Fruit fly (Drosophila melanogaster) whole organism, embryonic: ENCODE measurements around the gene CG13239.
A peak's percentile ranks its signal among the peaks of the same experiment; 100 is the strongest.

Experiments
- Abd-B ChIP-seq: fragments of 200-800 bp; sonication (Bioruptor generic); optimal IDR thresholded peaks from 2 replicates; lab custom pipeline; 2018; ENCODE audit warnings: missing biosample characterization, mild to moderate bottlenecking, missing genetic modification characterization, moderate library complexity
- Antp ChIP-seq: fragments of 200-800 bp; sonication (Bioruptor generic); optimal IDR thresholded peaks from 3 replicates; lab custom pipeline; 2016; ENCODE audit warnings: missing biosample characterization, missing genetic modification characterization
- Bdp1 ChIP-seq: fragments of 200-800 bp; sonication (Bioruptor generic); optimal IDR thresholded peaks from 3 replicates; lab custom pipeline; 2016; ENCODE audit warnings: missing biosample characterization, missing genetic modification characterization
- CG10565 ChIP-seq: fragments of 200-800 bp; sonication (Bioruptor generic); optimal IDR thresholded peaks from 3 replicates; lab custom pipeline; 2016; ENCODE audit warnings: missing biosample characterization, mild to moderate bottlenecking, missing genetic modification characterization
- CG11085 ChIP-seq: fragments of 200-800 bp; sonication (Bioruptor generic); IDR thresholded peaks from 2 replicates; pipeline ENCODE4 v1.3.6; 2022; ENCODE audit warnings: missing biosample characterization, missing genetic modification characterization
- CG11560 ChIP-seq: fragments of 200-800 bp; sonication (Bioruptor generic); IDR thresholded peaks from 3 replicates; pipeline ENCODE4 v1.3.6; 2022; ENCODE audit warnings: missing biosample characterization, missing genetic modification characterization
- CG12299 ChIP-seq: fragments of 200-800 bp; sonication (Bioruptor generic); optimal IDR thresholded peaks from 2 replicates; lab custom pipeline; 2018; ENCODE audit warnings: missing biosample characterization, mild to moderate bottlenecking, missing genetic modification characterization
- CG12744 ChIP-seq: fragments of 200-800 bp; sonication (Bioruptor generic); optimal IDR thresholded peaks from 2 replicates; lab custom pipeline; 2016; ENCODE audit warnings: missing biosample characterization, missing genetic modification characterization
- CG15479 ChIP-seq: fragments of 200-800 bp; sonication (Bioruptor generic); optimal IDR thresholded peaks from 3 replicates; lab custom pipeline; 2019; ENCODE audit warnings: missing biosample characterization, mild to moderate bottlenecking, missing genetic modification characterization, moderate library complexity
- CG16863 ChIP-seq: fragments of 200-800 bp; sonication (Bioruptor generic); optimal IDR thresholded peaks from 3 replicates; lab custom pipeline; 2016; ENCODE audit warnings: missing biosample characterization, missing genetic modification characterization
- CG2889 ChIP-seq: fragments of 200-800 bp; sonication (Bioruptor generic); IDR thresholded peaks from 3 replicates; pipeline ENCODE4 v1.3.6; 2022; ENCODE audit warnings: missing biosample characterization, missing genetic modification characterization
- CG30020 ChIP-seq: fragments of 200-800 bp; optimal IDR thresholded peaks from 2 replicates; lab custom pipeline; 2019; ENCODE audit warnings: missing biosample characterization, mild to moderate bottlenecking, missing genetic modification characterization, moderate library complexity
- CG3407 ChIP-seq: fragments of 200-800 bp; sonication (Bioruptor generic); optimal IDR thresholded peaks from 2 replicates; lab custom pipeline; 2018; ENCODE audit warnings: missing biosample characterization, mild to moderate bottlenecking, missing genetic modification characterization
- CG4404 ChIP-seq: fragments of 200-800 bp; sonication (Bioruptor generic); IDR thresholded peaks from 2 replicates; pipeline ENCODE4 v1.3.6; 2022; ENCODE audit warnings: missing biosample characterization, missing genetic modification characterization
- CG4707 ChIP-seq: fragments of 200-800 bp; sonication (Bioruptor generic); optimal IDR thresholded peaks from 2 replicates; lab custom pipeline; 2018; ENCODE audit warnings: missing biosample characterization, mild to moderate bottlenecking, missing genetic modification characterization, moderate library complexity
- CG6654 ChIP-seq: fragments of 200-800 bp; sonication (Bioruptor generic); optimal IDR thresholded peaks from 2 replicates; lab custom pipeline; 2017; ENCODE audit warnings: missing biosample characterization, mild to moderate bottlenecking, missing genetic modification characterization
- CG6791 ChIP-seq: fragments of 200-800 bp; sonication (Bioruptor generic); IDR thresholded peaks from 3 replicates; pipeline ENCODE4 v1.3.6; 2022; ENCODE audit warnings: missing biosample characterization, missing genetic modification characterization; ENCODE audit not compliant: partially characterized antibody
- CG7786 ChIP-seq: fragments of 200-800 bp; sonication (Bioruptor generic); optimal IDR thresholded peaks from 2 replicates; lab custom pipeline; 2016; ENCODE audit warnings: missing biosample characterization, missing genetic modification characterization
- CG9215 ChIP-seq: fragments of 200-800 bp; sonication (Bioruptor generic); IDR thresholded peaks from 2 replicates; pipeline ENCODE4 v1.3.6; 2022; ENCODE audit warnings: missing biosample characterization, missing genetic modification characterization
- CG9609 ChIP-seq: fragments of 200-800 bp; sonication (Bioruptor generic); optimal IDR thresholded peaks from 3 replicates; lab custom pipeline; 2016; ENCODE audit warnings: missing biosample characterization, missing genetic modification characterization
- CG9932 ChIP-seq: fragments of 200-800 bp; sonication (Bioruptor generic); IDR thresholded peaks from 2 replicates; pipeline ENCODE4 v1.3.6; 2022; ENCODE audit warnings: missing biosample characterization, missing genetic modification characterization
- Camta ChIP-seq: fragments of 200-800 bp; sonication (Bioruptor generic); optimal IDR thresholded peaks from 2 replicates; lab custom pipeline; 2016; ENCODE audit warnings: missing biosample characterization, missing genetic modification characterization
- Dek ChIP-seq: fragments of 200-800 bp; sonication (Bioruptor generic); optimal IDR thresholded peaks from 3 replicates; lab custom pipeline; 2019; ENCODE audit warnings: missing biosample characterization, mild to moderate bottlenecking, missing genetic modification characterization, moderate library complexity
- Doc2 ChIP-seq: fragments of 200-800 bp; sonication (Bioruptor generic); IDR thresholded peaks from 2 replicates; pipeline ENCODE4 v1.3.6; 2022; ENCODE audit warnings: missing biosample characterization, missing genetic modification characterization
- ERR ChIP-seq: fragments of 200-800 bp; sonication (Bioruptor generic); optimal IDR thresholded peaks from 2 replicates; lab custom pipeline; 2016; ENCODE audit warnings: missing biosample characterization, missing genetic modification characterization
- H15 ChIP-seq: fragments of 200-800 bp; sonication (Bioruptor generic); IDR thresholded peaks from 3 replicates; pipeline ENCODE4 v1.3.6; 2022; ENCODE audit warnings: missing biosample characterization, missing genetic modification characterization
- Ptx1 ChIP-seq: fragments of 200-800 bp; sonication (Bioruptor generic); IDR thresholded peaks from 2 replicates; pipeline ENCODE4 v1.3.6; 2022; ENCODE audit warnings: missing biosample characterization, missing genetic modification characterization
- Ravus ChIP-seq: fragments of 200-800 bp; sonication (Bioruptor generic); IDR thresholded peaks from 2 replicates; pipeline ENCODE4 v1.3.6; 2022; ENCODE audit warnings: missing biosample characterization, missing genetic modification characterization
- Trl ChIP-seq, 3 experiments: fragments of >200 bp in 2 of 3; fragments of 200-800 bp in 1 of 3; sonication (Bioruptor generic) in 1 of 3; optimal IDR thresholded peaks; 2 replicates in 1 of 3; 3 replicates in 2 of 3; lab custom pipeline; 2016 to 2017; ENCODE audit warnings: missing biosample characterization in 1 of 3, missing genetic modification characterization in 1 of 3
- caup ChIP-seq: fragments of 200-800 bp; sonication (Bioruptor generic); optimal IDR thresholded peaks from 3 replicates; lab custom pipeline; 2017; ENCODE audit warnings: missing biosample characterization, mild to moderate bottlenecking, missing genetic modification characterization, moderate library complexity; ENCODE audit not compliant: severe bottlenecking
- cwo ChIP-seq: fragments of 200-800 bp; sonication (Bioruptor generic); optimal IDR thresholded peaks from 3 replicates; lab custom pipeline; 2017; ENCODE audit warnings: missing biosample characterization, missing genetic modification characterization, mild to moderate bottlenecking, moderate library complexity, missing genetic modification reagents
- dm ChIP-seq: fragments of 200-800 bp; sonication (Bioruptor generic); optimal IDR thresholded peaks from 3 replicates; lab custom pipeline; 2016; ENCODE audit warnings: missing biosample characterization, missing genetic modification characterization
- ewg ChIP-seq: fragments of 200-800 bp; sonication (Bioruptor generic); optimal IDR thresholded peaks from 3 replicates; lab custom pipeline; 2017; ENCODE audit warnings: mild to moderate bottlenecking, missing biosample characterization, missing genetic modification reagents, missing genetic modification characterization
- gro ChIP-seq: fragments of 200-800 bp; sonication (Bioruptor generic); optimal IDR thresholded peaks from 2 replicates; lab custom pipeline; 2016; ENCODE audit warnings: missing biosample characterization, missing genetic modification characterization
- jumu ChIP-seq: fragments of 200-800 bp; sonication (Bioruptor generic); optimal IDR thresholded peaks from 3 replicates; lab custom pipeline; 2016; ENCODE audit warnings: missing biosample characterization, missing genetic modification characterization
- lbe ChIP-seq: fragments of 200-800 bp; sonication (Bioruptor generic); optimal IDR thresholded peaks from 2 replicates; lab custom pipeline; 2016; ENCODE audit warnings: missing biosample characterization, mild to moderate bottlenecking, missing genetic modification characterization
- lov ChIP-seq, 2 experiments: fragments of 200-800 bp in 1 of 2; fragments of >200 bp in 1 of 2; sonication (Bioruptor generic) in 1 of 2; IDR thresholded peaks in 1 of 2; optimal IDR thresholded peaks in 1 of 2; 2 replicates in 1 of 2; 3 replicates in 1 of 2; pipeline versions ENCODE4 v1.3.6 to Lab custom; 2017 to 2022; ENCODE audit warnings: missing biosample characterization in 1 of 2, missing genetic modification characterization in 1 of 2
- onecut ChIP-seq: fragments of 200-800 bp; sonication (Bioruptor generic); IDR thresholded peaks from 2 replicates; pipeline ENCODE4 v1.3.6; 2022; ENCODE audit warnings: missing biosample characterization, missing genetic modification characterization
- otp ChIP-seq: fragments of 200-800 bp; sonication (Bioruptor generic); IDR thresholded peaks from 3 replicates; pipeline ENCODE4, ENCODE4 v1.3.6; 2022; ENCODE audit warnings: missing biosample characterization, missing genetic modification characterization
- pzg ChIP-seq: fragments of 200-800 bp; sonication (Bioruptor generic); optimal IDR thresholded peaks from 3 replicates; lab custom pipeline; 2018; ENCODE audit warnings: missing biosample characterization, mild to moderate bottlenecking, missing genetic modification characterization, moderate library complexity
- rib ChIP-seq: fragments of 200-800 bp; sonication (Bioruptor generic); IDR thresholded peaks from 2 replicates; pipeline ENCODE4 v1.3.6; 2022; ENCODE audit warnings: missing biosample characterization, missing genetic modification characterization
- sc ChIP-seq, 3 experiments: fragments of >200 bp in 2 of 3; fragments of 200-800 bp in 1 of 3; sonication (Bioruptor generic) in 1 of 3; optimal IDR thresholded peaks; 2 replicates in 2 of 3; 3 replicates in 1 of 3; lab custom pipeline; 2017; ENCODE audit warnings: mild to moderate bottlenecking in 1 of 3, missing biosample characterization in 1 of 3, missing genetic modification characterization in 1 of 3, missing genetic modification reagents in 1 of 3
- sens ChIP-seq: fragments of 200-800 bp; sonication (Bioruptor generic); peaks from one replicate; lab custom pipeline; 2016; ENCODE audit warnings: missing biosample characterization, missing genetic modification characterization
- sisA ChIP-seq: fragments of 200-800 bp; sonication (Bioruptor generic); IDR thresholded peaks from 2 replicates; pipeline ENCODE4 v1.3.6; 2022; ENCODE audit warnings: missing biosample characterization, missing genetic modification characterization
- slou ChIP-seq: fragments of 200-800 bp; sonication (Bioruptor generic); optimal IDR thresholded peaks from 3 replicates; lab custom pipeline; 2016; ENCODE audit warnings: missing biosample characterization, missing genetic modification characterization
- trem ChIP-seq: fragments of 200-800 bp; optimal IDR thresholded peaks from 3 replicates; lab custom pipeline; 2019; ENCODE audit warnings: missing biosample characterization, mild to moderate bottlenecking, missing genetic modification characterization, moderate library complexity
- trh ChIP-seq: fragments of 200-800 bp; sonication (Bioruptor generic); optimal IDR thresholded peaks from 2 replicates; lab custom pipeline; 2016; ENCODE audit warnings: missing biosample characterization, missing genetic modification characterization
- zen ChIP-seq: fragments of 200-800 bp; sonication (Bioruptor generic); optimal IDR thresholded peaks from 3 replicates; lab custom pipeline; 2018; ENCODE audit warnings: missing biosample characterization, mild to moderate bottlenecking, missing genetic modification characterization, moderate library complexity

Gene CG13239

dm6 chr3L:22871030-22871844, 10.7 kb downstream of the CG13239 start (continued):
- TF ChIP-seq CG7786 (GFP tag; lab: Kevin White, UChicago) (peak; percentile 33), Ptx1 (GFP tag; lab: Robert Waterston, UW) (peak; percentile 38; the same call in 1 of the 2 replicates), cwo (GFP tag; lab: Kevin White, UChicago) (no peak), sens (GFP tag; lab: Kevin White, UChicago) (peak; percentile 81), caup (no peak), trem (tag; lab: Kevin White, UChicago) (no peak), lov (optimal IDR thresholded peaks at IDR 0.05; lab: Kevin White, UChicago) (no peak), lov (GFP tag; IDR thresholded peaks at IDR 0.05; lab: Robert Waterston, UW) (no peak), CG11085 (GFP tag; lab: Robert Waterston, UW) (no peak), Dek (tag; lab: Kevin White, UChicago) (no peak), Camta (GFP tag; lab: Kevin White, UChicago) (no peak), Bdp1 (no peak), H15 (no peak), rib (GFP tag; lab: Robert Waterston, UW) (0 out of 2 replicates have a peak, but pooled peaks have one; percentile 16), onecut (GFP tag; lab: Robert Waterston, UW) (peak; percentile 17), CG3407 (GFP tag; lab: Kevin White, UChicago) (no peak), CG30020 (tag; lab: Kevin White, UChicago) (no peak), sc (optimal IDR thresholded peaks at IDR 0.05; lab: Kevin White, UChicago) (no peak), sc (GFP tag; optimal IDR thresholded peaks at IDR 0.05; lab: Kevin White, UChicago) (no peak), Trl (optimal IDR thresholded peaks at IDR 0.05; lab: Kevin White, UChicago) (no peak), Trl (GFP tag; optimal IDR thresholded peaks at IDR 0.05; lab: Kevin White, UChicago) (no peak), CG6654 (GFP tag; lab: Kevin White, UChicago) (no peak), trh (GFP tag; lab: Kevin White, UChicago) (no peak), ewg (GFP tag; lab: Kevin White, UChicago) (no peak), slou (GFP tag; lab: Kevin White, UChicago) (no peak), CG10565 (GFP tag; lab: Kevin White, UChicago) (no peak), CG12744 (GFP tag; lab: Kevin White, UChicago) (no peak), Ravus (GFP tag; lab: Robert Waterston, UW) (no peak), CG4404 (no peak), CG9609 (GFP tag; lab: Kevin White, UChicago) (peak; percentile 13), Doc2 (GFP tag; lab: Robert Waterston, UW) (no peak), CG15479 (peak; percentile 52), ERR (GFP tag; lab: Kevin White, UChicago) (no peak), zen (no peak), CG4707 (GFP tag; lab: Kevin White, UChicago) (no peak), CG6791 (GFP tag; lab: Robert Waterston, UW) (peak; percentile 70; the same call in 2 of the 3 replicates), CG9932 (peak; percentile 48), dm (no peak), otp (no peak), gro (GFP tag; lab: Kevin White, UChicago) (no peak), CG11560 (tag; lab: Robert Waterston, UW) (no peak), CG12299 (tag; lab: Kevin White, UChicago) (no peak), jumu (GFP tag; lab: Kevin White, UChicago) (no peak), Abd-B (GFP tag; lab: Kevin White, UChicago) (no peak), CG16863 (GFP tag; lab: Kevin White, UChicago) (no peak), Antp (peak; percentile 40), CG2889 (GFP tag; lab: Robert Waterston, UW) (no peak), pzg (peak; percentile 1), CG9215 (GFP tag; lab: Robert Waterston, UW) (no peak), sisA (GFP tag; lab: Robert Waterston, UW) (no peak), lbe (GFP tag; lab: Kevin White, UChicago) (peak; percentile 13)
